Fruit fly (Drosophila melanogaster) whole organism, embryonic: ENCODE results near the gene Ilp6.
A peak's percentile ranks its signal among the peaks of the same experiment; 100 is the strongest.

Source experiments
- Ada2b ChIP-seq: fragments of 200-800 bp; sonication (Bioruptor generic); IDR thresholded peaks from 2 replicates; pipeline ENCODE4 v1.3.6; 2022; ENCODE audit warnings: missing biosample characterization, missing genetic modification characterization
- Blimp-1 ChIP-seq: fragments of 200-800 bp; sonication (Bioruptor generic); optimal IDR thresholded peaks from 3 replicates; lab custom pipeline; 2018; ENCODE audit warnings: missing biosample characterization, missing genetic modification characterization, mild to moderate bottlenecking, moderate library complexity, missing genetic modification reagents
- CG10209 ChIP-seq: fragments of 200-800 bp; sonication (Bioruptor generic); optimal IDR thresholded peaks from 3 replicates; lab custom pipeline; 2017; ENCODE audit warnings: missing biosample characterization, mild to moderate bottlenecking, missing genetic modification characterization, missing genetic modification reagents
- CG10462 ChIP-seq: fragments of 200-800 bp; sonication (Bioruptor generic); optimal IDR thresholded peaks from 2 replicates; lab custom pipeline; 2016; ENCODE audit warnings: missing biosample characterization, missing genetic modification characterization
- CG10654 ChIP-seq: fragments of 200-800 bp; sonication (Bioruptor generic); optimal IDR thresholded peaks from 2 replicates; lab custom pipeline; 2016; ENCODE audit warnings: missing biosample characterization, missing genetic modification characterization
- CG11398 ChIP-seq: fragments of 200-800 bp; sonication (Bioruptor generic); optimal IDR thresholded peaks from 2 replicates; lab custom pipeline; 2016; ENCODE audit warnings: missing biosample characterization, missing genetic modification characterization
- CG11560 ChIP-seq: fragments of 200-800 bp; sonication (Bioruptor generic); IDR thresholded peaks from 3 replicates; pipeline ENCODE4 v1.3.6; 2022; ENCODE audit warnings: missing biosample characterization, missing genetic modification characterization
- CG12104 ChIP-seq: fragments of 200-800 bp; sonication (Bioruptor generic); optimal IDR thresholded peaks from 3 replicates; lab custom pipeline; 2016; ENCODE audit warnings: missing biosample characterization, missing genetic modification characterization
- CG13775 ChIP-seq: fragments of 200-800 bp; sonication (Bioruptor generic); optimal IDR thresholded peaks from 3 replicates; lab custom pipeline; 2017; ENCODE audit warnings: missing biosample characterization, mild to moderate bottlenecking, missing genetic modification characterization
- CG15073 ChIP-seq: fragments of 200-800 bp; sonication (Bioruptor generic); optimal IDR thresholded peaks from 2 replicates; lab custom pipeline; 2016; ENCODE audit warnings: missing biosample characterization, missing genetic modification characterization
- CG15514 ChIP-seq: fragments of 200-800 bp; sonication (Bioruptor generic); optimal IDR thresholded peaks from 3 replicates; lab custom pipeline; 2017; ENCODE audit warnings: missing biosample characterization, missing genetic modification characterization, mild to moderate bottlenecking, moderate library complexity, missing genetic modification reagents
- CG1603 ChIP-seq: fragments of 200-800 bp; sonication (Bioruptor generic); optimal IDR thresholded peaks from 2 replicates; lab custom pipeline; 2019; ENCODE audit warnings: missing biosample characterization, mild to moderate bottlenecking, missing genetic modification characterization, moderate library complexity
- CG1647 ChIP-seq: fragments of 200-800 bp; sonication (Bioruptor generic); optimal IDR thresholded peaks from 3 replicates; lab custom pipeline; 2016; ENCODE audit warnings: missing biosample characterization, missing genetic modification characterization
- CG18011 ChIP-seq: fragments of 200-800 bp; sonication (Bioruptor generic); optimal IDR thresholded peaks from 2 replicates; lab custom pipeline; 2017; ENCODE audit warnings: missing biosample characterization, missing genetic modification characterization, mild to moderate bottlenecking, moderate library complexity, missing genotype
- CG18764 ChIP-seq: fragments of 200-800 bp; sonication (Bioruptor generic); optimal IDR thresholded peaks from 3 replicates; lab custom pipeline; 2016; ENCODE audit warnings: missing biosample characterization, missing genetic modification characterization
- CG31224 ChIP-seq: fragments of 200-800 bp; sonication (Bioruptor generic); IDR thresholded peaks from 2 replicates; pipeline ENCODE4 v1.3.6; 2022; ENCODE audit warnings: missing biosample characterization, missing genetic modification characterization
- CG3407 ChIP-seq: fragments of 200-800 bp; sonication (Bioruptor generic); optimal IDR thresholded peaks from 2 replicates; lab custom pipeline; 2018; ENCODE audit warnings: missing biosample characterization, mild to moderate bottlenecking, missing genetic modification characterization
- CG34224 ChIP-seq: fragments of 200-800 bp; sonication (Bioruptor generic); IDR thresholded peaks from 3 replicates; pipeline ENCODE4 v1.3.6; 2022; ENCODE audit warnings: missing biosample characterization, missing genetic modification characterization; ENCODE audit not compliant: partially characterized antibody
- CG34376 ChIP-seq: fragments of 200-800 bp; sonication (Bioruptor generic); optimal IDR thresholded peaks from 2 replicates; lab custom pipeline; 2018; ENCODE audit warnings: missing biosample characterization, mild to moderate bottlenecking, missing genetic modification characterization
- CG3995 ChIP-seq: fragments of 200-800 bp; sonication (Bioruptor generic); optimal IDR thresholded peaks from 3 replicates; lab custom pipeline; 2016; ENCODE audit warnings: missing biosample characterization, missing genetic modification characterization
- CG6689 ChIP-seq: fragments of 200-800 bp; sonication (Bioruptor generic); IDR thresholded peaks from 2 replicates; pipeline ENCODE4 v1.3.6; 2022; ENCODE audit warnings: missing biosample characterization, missing genetic modification characterization
- CG7786 ChIP-seq: fragments of 200-800 bp; sonication (Bioruptor generic); optimal IDR thresholded peaks from 2 replicates; lab custom pipeline; 2016; ENCODE audit warnings: missing biosample characterization, missing genetic modification characterization
- CG7987 ChIP-seq: fragments of 200-800 bp; sonication (Bioruptor generic); optimal IDR thresholded peaks from 2 replicates; lab custom pipeline; 2018; ENCODE audit warnings: missing biosample characterization, mild to moderate bottlenecking, missing genetic modification characterization, moderate library complexity
- D ChIP-seq, 2 experiments: fragments of 200-800 bp in 1 of 2; fragments of >200 bp in 1 of 2; sonication (Bioruptor generic) in 1 of 2; optimal IDR thresholded peaks; 2 replicates in 1 of 2; 3 replicates in 1 of 2; lab custom pipeline; 2017; ENCODE audit warnings: mild to moderate bottlenecking in 1 of 2, missing biosample characterization in 1 of 2, missing genetic modification characterization in 1 of 2, missing genetic modification reagents in 1 of 2
- Dfd ChIP-seq, 2 experiments: fragments of >200 bp; optimal IDR thresholded peaks; 2 replicates each; lab custom pipeline; 2017; ENCODE audit warnings: missing biosample characterization in 2 of 2, missing genetic modification characterization in 2 of 2
- Med ChIP-seq: fragments of 200-800 bp; sonication (Bioruptor generic); peaks from one replicate; lab custom pipeline; 2016; ENCODE audit warnings: missing biosample characterization, missing genetic modification characterization, mild to moderate bottlenecking, inconsistent platforms, moderate library complexity
- Meics ChIP-seq: fragments of 200-800 bp; sonication (Bioruptor generic); optimal IDR thresholded peaks from 2 replicates; lab custom pipeline; 2017; ENCODE audit warnings: missing biosample characterization, mild to moderate bottlenecking, missing genetic modification characterization
- Optix ChIP-seq: fragments of 200-800 bp; sonication (Bioruptor generic); IDR thresholded peaks from 3 replicates; pipeline ENCODE4 v1.3.6; 2022; ENCODE audit warnings: missing biosample characterization, missing genetic modification characterization
- PHDP ChIP-seq: fragments of 200-800 bp; sonication (Bioruptor generic); optimal IDR thresholded peaks from 3 replicates; lab custom pipeline; 2018; ENCODE audit warnings: missing biosample characterization, mild to moderate bottlenecking, missing genetic modification characterization, moderate library complexity
- Sin3A ChIP-seq: fragments of >200 bp; optimal IDR thresholded peaks from 2 replicates; lab custom pipeline; 2018
- Tbp ChIP-seq: fragments of >200 bp; optimal IDR thresholded peaks from 2 replicates; lab custom pipeline; 2018; ENCODE audit warnings: missing biosample characterization, missing genetic modification characterization
- aop ChIP-seq: fragments of 200-800 bp; sonication (Bioruptor generic); IDR thresholded peaks from 2 replicates; pipeline ENCODE4 v1.3.6; 2022; ENCODE audit warnings: missing biosample characterization, missing genetic modification characterization
- btn ChIP-seq: fragments of 200-800 bp; sonication (Bioruptor generic); optimal IDR thresholded peaks from 2 replicates; lab custom pipeline; 2016; ENCODE audit warnings: missing biosample characterization, missing genetic modification characterization
- cg ChIP-seq: fragments of 200-800 bp; sonication (Bioruptor generic); optimal IDR thresholded peaks from 3 replicates; lab custom pipeline; 2019; ENCODE audit warnings: missing biosample characterization, mild to moderate bottlenecking, missing genetic modification characterization, moderate library complexity
- croc ChIP-seq: fragments of 200-800 bp; sonication (Bioruptor generic); conservative IDR thresholded peaks from 3 replicates; pipeline ENCODE4 v1.3.6; 2022; ENCODE audit warnings: missing biosample characterization, missing genetic modification characterization
- crp ChIP-seq, 2 experiments: fragments of 200-800 bp; sonication (Bioruptor generic); optimal IDR thresholded peaks; 2 replicates in 1 of 2; 3 replicates in 1 of 2; lab custom pipeline; 2017; ENCODE audit warnings: missing biosample characterization in 2 of 2, missing genetic modification characterization in 2 of 2, mild to moderate bottlenecking in 1 of 2, moderate library complexity in 1 of 2
- danr ChIP-seq: fragments of 200-800 bp; sonication (Bioruptor generic); IDR thresholded peaks from 2 replicates; pipeline ENCODE4 v1.3.6; 2022; ENCODE audit warnings: missing biosample characterization, missing genetic modification characterization
- dimm ChIP-seq: fragments of 200-800 bp; sonication (Bioruptor generic); IDR thresholded peaks from 2 replicates; pipeline ENCODE4 v1.3.6; 2022; ENCODE audit warnings: missing biosample characterization, missing genetic modification characterization
- dm ChIP-seq: fragments of 200-800 bp; sonication (Bioruptor generic); optimal IDR thresholded peaks from 3 replicates; lab custom pipeline; 2016; ENCODE audit warnings: missing biosample characterization, missing genetic modification characterization
- dmrt11E ChIP-seq: fragments of 200-800 bp; sonication (Bioruptor generic); optimal IDR thresholded peaks from 3 replicates; lab custom pipeline; 2018; ENCODE audit warnings: missing biosample characterization, mild to moderate bottlenecking, missing genetic modification characterization, moderate library complexity
- fru ChIP-seq: fragments of >200 bp; optimal IDR thresholded peaks from 2 replicates; lab custom pipeline; 2017
- gcm ChIP-seq: fragments of 200-800 bp; sonication (Bioruptor generic); optimal IDR thresholded peaks from 2 replicates; lab custom pipeline; 2019; ENCODE audit warnings: missing biosample characterization, mild to moderate bottlenecking, missing genetic modification characterization, moderate library complexity
- gsb-n ChIP-seq: fragments of 200-800 bp; sonication (Bioruptor generic); optimal IDR thresholded peaks from 3 replicates; lab custom pipeline; 2018; ENCODE audit warnings: missing biosample characterization, mild to moderate bottlenecking, missing genetic modification characterization
- h ChIP-seq: fragments of >200 bp; optimal IDR thresholded peaks from 2 replicates; lab custom pipeline; 2017
- maf-S ChIP-seq: fragments of 200-800 bp; sonication (Bioruptor generic); optimal IDR thresholded peaks from 2 replicates; lab custom pipeline; 2016; ENCODE audit warnings: missing biosample characterization, missing genetic modification characterization
- seq ChIP-seq: fragments of 200-800 bp; sonication (Bioruptor generic); IDR thresholded peaks from 2 replicates; pipeline ENCODE4 v1.3.6; 2022; ENCODE audit warnings: missing biosample characterization, missing genetic modification characterization
- shn ChIP-seq: fragments of 200-800 bp; sonication (Bioruptor generic); optimal IDR thresholded peaks from 3 replicates; lab custom pipeline; 2016; ENCODE audit warnings: missing biosample characterization, missing genetic modification characterization
- sr ChIP-seq: fragments of 200-800 bp; sonication (Bioruptor generic); IDR thresholded peaks from 3 replicates; pipeline ENCODE4 v1.3.6; 2022; ENCODE audit warnings: missing biosample characterization, missing genetic modification characterization
- trem ChIP-seq: fragments of 200-800 bp; optimal IDR thresholded peaks from 3 replicates; lab custom pipeline; 2019; ENCODE audit warnings: missing biosample characterization, mild to moderate bottlenecking, missing genetic modification characterization, moderate library complexity
- zfh2 ChIP-seq: fragments of 200-800 bp; sonication (Bioruptor generic); optimal IDR thresholded peaks from 2 replicates; lab custom pipeline; 2016; ENCODE audit warnings: missing biosample characterization, missing genetic modification characterization

The Ilp6 gene

DNA sequence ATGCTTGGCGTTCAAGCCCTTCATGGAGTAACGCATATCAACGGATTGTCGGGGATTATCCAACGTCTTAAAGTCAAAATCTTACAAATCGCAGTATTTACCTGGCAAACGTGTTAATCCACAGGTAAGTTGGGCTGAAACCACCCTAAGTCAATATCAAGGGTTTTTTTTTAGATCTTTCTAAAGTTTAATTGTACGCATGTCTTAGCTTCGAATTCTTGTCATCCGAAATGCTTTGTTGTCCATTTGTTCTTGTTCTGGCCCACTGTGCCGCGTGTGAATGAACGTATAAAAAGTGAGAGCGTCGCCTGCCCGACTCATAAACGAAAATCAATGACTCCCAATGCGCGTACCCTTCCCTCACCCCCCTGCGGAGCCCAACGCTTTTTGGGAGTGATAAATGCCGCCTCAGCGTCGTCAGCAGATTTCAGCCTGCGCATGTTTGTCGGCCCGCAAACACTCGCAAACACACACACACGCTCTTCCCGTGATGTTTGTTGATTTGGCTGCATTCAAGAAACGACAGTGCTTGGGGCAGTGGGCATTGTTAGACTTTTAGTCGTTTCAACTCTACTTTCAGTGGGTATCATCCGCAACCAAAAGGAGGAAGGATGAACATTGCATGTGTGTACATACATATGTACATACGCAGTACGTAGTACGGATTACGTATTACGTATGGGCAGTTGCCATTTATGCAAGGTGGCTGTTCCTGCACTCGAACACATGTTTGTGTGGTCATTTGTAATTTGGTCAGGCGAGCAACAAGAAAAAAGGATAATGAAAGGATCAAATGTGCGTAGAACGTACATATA, 38.0 kb downstream of the Ilp6 start (continued):
- TF ChIP-seq croc (peak; percentile 84), fru (no peak), Tbp (GFP tag; lab: Kevin White, UChicago) (no peak), D (optimal IDR thresholded peaks at IDR 0.05; lab: Kevin White, UChicago) (no peak), D (GFP tag; optimal IDR thresholded peaks at IDR 0.05; lab: Kevin White, UChicago) (peak; percentile 94), CG3407 (GFP tag; lab: Kevin White, UChicago) (peak; percentile 86), maf-S (GFP tag; lab: Kevin White, UChicago) (peak; percentile 89), Meics (GFP tag; lab: Kevin White, UChicago) (peak; percentile 95), cg (peak; percentile 41), CG18011 (GFP tag; lab: Kevin White, UChicago) (peak; percentile 79), crp (GFP tag; optimal IDR thresholded peaks at IDR 0.05; lab: Kevin White, UChicago) (peak in 1 of 2 experiments; percentile 60), btn (GFP tag; lab: Kevin White, UChicago) (peak; percentile 88), dmrt11E (peak; percentile 95), CG15073 (peak; percentile 42), CG1603 (tag; lab: Kevin White, UChicago) (peak; percentile 88), CG3995 (GFP tag; lab: Kevin White, UChicago) (peak; percentile 65), CG34224 (no peak), shn (peak; percentile 97), CG10654 (GFP tag; lab: Kevin White, UChicago) (peak; percentile 88), seq (GFP tag; lab: Robert Waterston, UW) (peak; percentile 86), h (lab: Kevin White, UChicago) (no peak), gcm (peak; percentile 89), CG12104 (peak; percentile 92), CG11560 (tag; lab: Robert Waterston, UW) (peak; percentile 68; the same call in 2 of the 3 replicates), trem (tag; lab: Kevin White, UChicago) (peak; percentile 79), CG31224 (GFP tag; lab: Robert Waterston, UW) (peak; percentile 57), dimm (GFP tag; lab: Robert Waterston, UW) (peak; percentile 47; the same call in 1 of the 2 replicates), PHDP (peak; percentile 93), danr (GFP tag; lab: Robert Waterston, UW) (peak; percentile 76), CG34376 (GFP tag; lab: Kevin White, UChicago) (peak; percentile 87), gsb-n (tag; lab: Kevin White, UChicago) (peak; percentile 88), dm (GFP tag; lab: Kevin White, UChicago) (peak; percentile 91), CG18764 (GFP tag; lab: Kevin White, UChicago) (peak; percentile 86), CG10462 (GFP tag; lab: Kevin White, UChicago) (peak; percentile 92), Optix (GFP tag; lab: Robert Waterston, UW) (peak; percentile 74), CG13775 (peak; percentile 94), CG11398 (peak; percentile 95), CG7786 (GFP tag; lab: Kevin White, UChicago) (peak; percentile 96), CG15514 (GFP tag; lab: Kevin White, UChicago) (peak; percentile 74), Blimp-1 (GFP tag; lab: Kevin White, UChicago) (peak; percentile 93), CG10209 (GFP tag; lab: Kevin White, UChicago) (peak; percentile 96), sr (GFP tag; lab: Robert Waterston, UW) (no peak), CG1647 (GFP tag; lab: Kevin White, UChicago) (peak; percentile 85), Sin3A (no peak), Dfd (GFP tag; optimal IDR thresholded peaks at IDR 0.05; lab: Kevin White, UChicago) (no peak), CG7987 (peak; percentile 66), zfh2 (GFP tag; lab: Kevin White, UChicago) (peak; percentile 90), aop (GFP tag; lab: Robert Waterston, UW) (no peak), Med (GFP tag; lab: Kevin White, UChicago) (peak; percentile 98), CG6689 (GFP tag; lab: Robert Waterston, UW) (peak; percentile 88), Ada2b (peak; percentile 70)
